Worm (Caenorhabditis elegans) whole organism, mixed stage, embryonic: ENCODE results near the gene Y54G2A.50.
"Not testable (repeated sequence)": the region's sequence is repeated elsewhere in the genome, so short reads cannot be mapped to it uniquely, and the experiment has no call there.

Experiments used
- M03D4.4 ChIP-seq: sonication (generic microtip); optimal IDR thresholded peaks from 2 replicates; lab custom pipeline; 2017; ENCODE audit warnings: mild to moderate bottlenecking, missing genetic modification characterization, missing compliant biosample characterization
- bed-3 ChIP-seq: fragments of 200-800 bp; sonication (Bioruptor generic); optimal IDR thresholded peaks from 3 replicates; lab custom pipeline; 2018; ENCODE audit warnings: mild to moderate bottlenecking, missing genetic modification characterization, moderate library complexity, missing compliant biosample characterization
- blmp-1 ChIP-seq: fragments of 150-350 bp; optimal IDR thresholded peaks from 2 replicates; lab custom pipeline; 2014; ENCODE audit warnings: missing biosample characterization, missing genetic modification characterization
- ceh-39 ChIP-seq: fragments of 150-350 bp; optimal IDR thresholded peaks from 2 replicates; lab custom pipeline; 2014; ENCODE audit warnings: missing biosample characterization, missing genetic modification characterization
- ceh-43 ChIP-seq: fragments of 200-800 bp; sonication (Bioruptor generic); optimal IDR thresholded peaks from 2 replicates; lab custom pipeline; 2018; ENCODE audit warnings: mild to moderate bottlenecking, missing genetic modification characterization, moderate library complexity, missing compliant biosample characterization
- ceh-83 ChIP-seq: fragments of 200-800 bp; sonication (Bioruptor generic); optimal IDR thresholded peaks from 2 replicates; lab custom pipeline; 2018; ENCODE audit warnings: mild to moderate bottlenecking, missing genetic modification characterization, missing compliant biosample characterization
- ces-1 ChIP-seq: fragments of 150-350 bp; optimal IDR thresholded peaks from 2 replicates; lab custom pipeline; 2014; ENCODE audit warnings: missing biosample characterization, missing genetic modification reagents, missing genetic modification characterization
- cnd-1 ChIP-seq: fragments of 200-800 bp; sonication (Bioruptor generic); optimal IDR thresholded peaks from 2 replicates; lab custom pipeline; 2018; ENCODE audit warnings: mild to moderate bottlenecking, missing genetic modification characterization, missing compliant biosample characterization
- elt-1 ChIP-seq: sonication (generic microtip); optimal IDR thresholded peaks from 2 replicates; lab custom pipeline; 2017; ENCODE audit warnings: missing genetic modification characterization, mild to moderate bottlenecking, missing compliant biosample characterization, antibody characterized with exemption, moderate library complexity, borderline replicate concordance; ENCODE audit not compliant: insufficient read depth
- flh-1 ChIP-seq: fragments of 200-800 bp; sonication (Bioruptor generic); optimal IDR thresholded peaks from 2 replicates; lab custom pipeline; 2018; ENCODE audit warnings: mild to moderate bottlenecking, missing genetic modification characterization, moderate library complexity, missing compliant biosample characterization
- ham-2 ChIP-seq: fragments of 200-800 bp; sonication (Bioruptor generic); optimal IDR thresholded peaks from 2 replicates; lab custom pipeline; 2018; ENCODE audit warnings: mild to moderate bottlenecking, missing genetic modification characterization, missing compliant biosample characterization
- hlh-1 ChIP-seq: fragments of 150-350 bp; optimal IDR thresholded peaks from 2 replicates; lab custom pipeline; 2014; ENCODE audit warnings: missing biosample characterization, missing genetic modification reagents, missing genetic modification characterization
- lin-13 ChIP-seq: fragments of 150-350 bp; optimal IDR thresholded peaks from 2 replicates; lab custom pipeline; 2014; ENCODE audit warnings: missing biosample characterization, missing genetic modification characterization
- lin-32 ChIP-seq: fragments of 200-800 bp; sonication (Bioruptor generic); optimal IDR thresholded peaks from 2 replicates; lab custom pipeline; 2018; ENCODE audit warnings: mild to moderate bottlenecking, missing genetic modification characterization, missing compliant biosample characterization
- lsy-2 ChIP-seq: fragments of 150-350 bp; optimal IDR thresholded peaks from 2 replicates; lab custom pipeline; 2014; ENCODE audit warnings: missing biosample characterization, missing genetic modification characterization
- mab-5 ChIP-seq: fragments of 150-350 bp; optimal IDR thresholded peaks from 2 replicates; lab custom pipeline; 2014; ENCODE audit warnings: missing biosample characterization, missing genetic modification characterization
- mep-1 ChIP-seq: fragments of 150-350 bp; optimal IDR thresholded peaks from 2 replicates; lab custom pipeline; 2017; ENCODE audit warnings: missing biosample characterization, missing genetic modification reagents, missing genetic modification characterization, inconsistent platforms
- nhr-12 ChIP-seq: fragments of 150-350 bp; optimal IDR thresholded peaks from 2 replicates; lab custom pipeline; 2014; ENCODE audit warnings: missing biosample characterization, missing genetic modification characterization
- nhr-2 ChIP-seq: fragments of 150-350 bp; optimal IDR thresholded peaks from 2 replicates; lab custom pipeline; 2014; ENCODE audit warnings: missing biosample characterization, missing genetic modification characterization
- nhr-237 ChIP-seq: fragments of 150-350 bp; optimal IDR thresholded peaks from 2 replicates; lab custom pipeline; 2014; ENCODE audit warnings: missing biosample characterization, missing genetic modification characterization
- nhr-28 ChIP-seq: fragments of 150-350 bp; optimal IDR thresholded peaks from 2 replicates; lab custom pipeline; 2014; ENCODE audit warnings: missing biosample characterization, missing genetic modification characterization
- nhr-76 ChIP-seq: sonication (generic microtip); optimal IDR thresholded peaks from 2 replicates; lab custom pipeline; 2017; ENCODE audit warnings: missing biosample characterization, missing genetic modification characterization
- pha-4 ChIP-seq: fragments of 150-350 bp; optimal IDR thresholded peaks from 2 replicates; lab custom pipeline; 2018; ENCODE audit warnings: missing biosample characterization, missing genetic modification reagents, missing genetic modification characterization
- sem-2 ChIP-seq: fragments of 200-800 bp; sonication (Bioruptor generic); optimal IDR thresholded peaks from 2 replicates; lab custom pipeline; 2018; ENCODE audit warnings: mild to moderate bottlenecking, missing genetic modification characterization, missing compliant biosample characterization
- sptf-1 ChIP-seq: sonication (generic microtip); optimal IDR thresholded peaks from 2 replicates; lab custom pipeline; 2017; ENCODE audit warnings: mild to moderate bottlenecking, missing genetic modification characterization, moderate library complexity, missing compliant biosample characterization
- unc-120 ChIP-seq: sonication (generic microtip); optimal IDR thresholded peaks from 2 replicates; lab custom pipeline; 2017; ENCODE audit warnings: missing genetic modification characterization, missing compliant biosample characterization; ENCODE audit not compliant: poor library complexity, severe bottlenecking
- unc-39 ChIP-seq: fragments of 150-350 bp; optimal IDR thresholded peaks from 2 replicates; lab custom pipeline; 2014; ENCODE audit warnings: missing biosample characterization, missing genetic modification characterization
- unc-62 ChIP-seq: fragments of 150-350 bp; optimal IDR thresholded peaks from 2 replicates; lab custom pipeline; 2014; ENCODE audit warnings: missing biosample characterization, missing genetic modification reagents, missing genetic modification characterization
- ztf-11 ChIP-seq: fragments of 150-350 bp; optimal IDR thresholded peaks from 2 replicates; lab custom pipeline; 2014; ENCODE audit warnings: missing biosample characterization, missing genetic modification characterization

The Y54G2A.50 gene

ce11 chrIV:2891535-2892233, 26.1 kb upstream of the Y54G2A.50 start:
- TF ChIP-seq sptf-1 (tag; lab: Kevin White, UChicago) = no peak
- no peak for TF ChIP-seq lsy-2 (tag; lab: Kevin White, UChicago)
- no peak for TF ChIP-seq hlh-1 (tag; lab: Kevin White, UChicago)
- TF ChIP-seq unc-120 = no peak
- TF ChIP-seq bed-3 (GFP tag; lab: Kevin White, UChicago) = no peak
- no peak for TF ChIP-seq ceh-83 (GFP tag; lab: Kevin White, UChicago)
- no peak for TF ChIP-seq lin-13 (tag; lab: Kevin White, UChicago)
- TF ChIP-seq unc-62 (GFP tag; lab: Kevin White, UChicago) = no peak
- no peak for TF ChIP-seq nhr-76 (tag; lab: Kevin White, UChicago)
- no peak for TF ChIP-seq nhr-28 (tag; lab: Kevin White, UChicago)
- TF ChIP-seq nhr-2 (tag; lab: Kevin White, UChicago) = no peak
- TF ChIP-seq pha-4 (tag; lab: Kevin White, UChicago) = no peak
- TF ChIP-seq nhr-12 = no peak

- TF ChIP-seq hlh-1 (tag; lab: Kevin White, UChicago) (peak; percentile 22), ceh-83 (GFP tag; lab: Kevin White, UChicago) (no peak)
- TF ChIP-seq, all 35 proteins: peak for 1
Measured at ce11 chrIV:2892395-2892786, 25.4 kb upstream of the Y54G2A.50 start, which contains the start of gene Y54G2A.18. TSS of gene Y54G2A.18 (minus strand) at chrIV:2892495.

DNA sequence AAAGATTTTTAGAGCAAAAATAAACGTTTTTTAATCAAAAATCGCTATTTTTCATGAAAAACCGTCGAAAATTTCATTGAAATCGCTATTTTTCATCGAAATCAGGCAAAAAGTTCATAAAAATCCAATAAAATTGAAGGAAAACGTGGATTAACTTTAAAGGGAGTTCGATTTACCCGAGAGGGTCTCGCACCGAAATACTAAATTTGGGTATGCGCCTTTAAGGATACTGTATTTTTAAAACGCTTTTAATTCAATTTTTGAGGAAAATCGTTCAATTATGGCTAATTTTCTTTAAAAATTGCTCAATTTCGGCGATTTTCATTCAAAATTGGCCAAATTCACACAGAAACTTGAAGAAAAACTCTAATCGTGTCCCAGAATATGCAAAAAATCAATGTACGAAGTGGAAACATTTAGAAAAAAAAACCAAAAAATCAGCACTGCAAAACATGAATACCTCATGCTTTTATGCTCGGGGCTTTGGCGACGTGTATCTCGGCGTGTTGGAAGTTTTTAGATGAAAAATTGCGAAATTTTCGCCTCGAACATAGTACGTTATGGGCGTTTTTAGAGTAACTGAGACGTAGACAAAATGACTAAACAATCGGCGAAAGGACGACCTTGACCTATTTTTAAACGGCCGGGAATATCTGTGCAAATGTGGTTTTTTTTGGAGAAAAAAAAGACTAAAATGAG, 24.9 kb upstream of the Y54G2A.50 start:
- TF ChIP-seq mab-5 (no peak), bed-3 (GFP tag; lab: Kevin White, UChicago) (no peak), M03D4.4 (tag; lab: Kevin White, UChicago) (no peak), sem-2 (GFP tag; lab: Kevin White, UChicago) (no peak), sptf-1 (tag; lab: Kevin White, UChicago) (no peak), mep-1 (tag; lab: Kevin White, UChicago) (no peak), ham-2 (no peak), lin-32 (GFP tag; lab: Kevin White, UChicago) (no peak), lin-13 (tag; lab: Kevin White, UChicago) (no peak), unc-39 (tag; lab: Kevin White, UChicago) (no peak), ceh-43 (GFP tag; lab: Kevin White, UChicago) (no peak), nhr-12 (no peak)

DNA sequence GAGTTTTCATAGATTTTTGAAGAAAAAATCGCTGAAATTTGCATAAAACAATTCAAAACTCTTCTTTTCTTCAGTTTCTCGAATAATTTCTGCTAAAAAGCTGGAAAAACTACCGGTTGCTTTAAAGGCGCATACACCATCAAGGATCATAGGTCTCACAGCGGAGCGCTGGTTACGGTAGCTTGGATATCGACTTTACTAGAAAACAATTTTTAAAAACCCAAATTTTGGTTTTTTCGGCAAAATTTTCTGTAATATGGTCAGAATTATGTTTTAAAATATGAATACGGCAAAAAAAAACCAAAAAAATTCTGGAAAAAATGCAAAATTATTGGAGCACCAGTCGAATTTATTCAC, 24.4 kb upstream of the Y54G2A.50 start:
- TF ChIP-seq ztf-11 (tag; lab: Kevin White, UChicago) (no peak), nhr-12 (no peak), elt-1 (no peak), ces-1 (GFP tag; lab: Kevin White, UChicago) (no peak), mep-1 (tag; lab: Kevin White, UChicago) (no peak), lsy-2 (tag; lab: Kevin White, UChicago) (no peak), cnd-1 (tag; lab: Kevin White, UChicago) (no peak), ceh-39 (tag; lab: Kevin White, UChicago) (no peak), blmp-1 (tag; lab: Kevin White, UChicago) (no peak), flh-1 (GFP tag; lab: Kevin White, UChicago) (no peak), mab-5 (no peak)

ce11 chrIV:2894630-2895029, 23.2 kb upstream of the Y54G2A.50 start, which contains the start of gene Y54G2A.19:
TSS of gene Y54G2A.19 (minus strand) at chrIV:2894730.
- TF ChIP-seq cnd-1 (tag; lab: Kevin White, UChicago); nhr-237; elt-1: not testable (repeated sequence)
